Fruit fly (Drosophila melanogaster) whole organism, wandering third instar larva: ENCODE results near the gene Lk.

ENCODE experiments used
- GATAd ChIP-seq: sonication (Bioruptor generic); optimal IDR thresholded peaks from 2 replicates; lab custom pipeline; 2016; ENCODE audit warnings: missing biosample characterization, missing genetic modification characterization
- HLH106 ChIP-seq: fragments of 200-800 bp; optimal IDR thresholded peaks from 3 replicates; lab custom pipeline; 2019; ENCODE audit warnings: missing biosample characterization, mild to moderate bottlenecking, missing genetic modification characterization, moderate library complexity
- OdsH ChIP-seq: fragments of 200-800 bp; sonication (Bioruptor generic); optimal IDR thresholded peaks from 2 replicates; lab custom pipeline; 2016; ENCODE audit warnings: missing biosample characterization, mild to moderate bottlenecking, missing genetic modification characterization
- Sp1 ChIP-seq: fragments of 200-800 bp; sonication (Bioruptor generic); optimal IDR thresholded peaks from 3 replicates; lab custom pipeline; 2019; ENCODE audit warnings: missing biosample characterization, mild to moderate bottlenecking, missing genetic modification characterization, moderate library complexity
- lola ChIP-seq: fragments of >200 bp; optimal IDR thresholded peaks from 2 replicates; lab custom pipeline; 2017; ENCODE audit warnings: missing biosample characterization, missing genetic modification characterization
- pan ChIP-seq: fragments of >200 bp; optimal IDR thresholded peaks from 2 replicates; lab custom pipeline; 2017
- psq ChIP-seq: fragments of 200-800 bp; sonication (Bioruptor generic); optimal IDR thresholded peaks from 3 replicates; lab custom pipeline; 2017; ENCODE audit warnings: missing biosample characterization, mild to moderate bottlenecking, missing genetic modification characterization, moderate library complexity

DNA sequence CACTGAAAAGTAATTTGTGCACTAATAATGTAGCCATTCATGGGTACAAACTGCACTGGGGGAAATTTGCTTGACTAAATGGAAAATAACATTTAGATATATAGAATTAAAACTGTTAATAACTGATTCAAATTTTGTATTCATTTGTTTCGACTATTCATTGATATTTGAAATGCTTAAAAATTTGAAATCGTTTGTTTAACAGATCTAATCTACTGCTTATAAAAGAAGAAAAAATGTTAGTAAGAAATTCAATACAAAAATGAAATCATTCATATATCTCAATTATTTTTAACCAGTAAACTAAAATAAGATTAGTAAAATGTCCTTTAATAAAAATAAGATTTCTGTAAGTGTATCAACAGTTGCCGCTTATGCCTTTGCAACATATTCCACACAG is 15.4 kb upstream of the Lk start:
- TF ChIP-seq pan (lab: Kevin White, UChicago) (no peak), GATAd (GFP tag; lab: Kevin White, UChicago) (no peak), psq (GFP tag; lab: Kevin White, UChicago) (no peak), lola (GFP tag; lab: Kevin White, UChicago) (no peak), HLH106 (no peak), Sp1 (GFP tag; lab: Kevin White, UChicago) (no peak), OdsH (no peak)
